Fruit fly (Drosophila melanogaster): ENCODE measurements around the gene CG15536.

dm6 chr3R:30391098-30391497 lies 33.9 kb downstream of the CG15536 start:
- TF ChIP-seq h (optimal IDR thresholded peaks at IDR 0.05) (no peak), Sin3A (optimal IDR thresholded peaks at IDR 0.05) (no peak), psq (optimal IDR thresholded peaks at IDR 0.05) (no peak), ttk (optimal IDR thresholded peaks at IDR 0.05) (no peak), insv (optimal IDR thresholded peaks at IDR 0.05) (no peak)
